Fruit fly (Drosophila melanogaster) whole organism, embryonic: Measurements from ENCODE around the gene CG34267.

Experiments
- Awh ChIP-seq: fragments of 200-800 bp; sonication (Bioruptor generic); IDR thresholded peaks from 2 replicates; pipeline ENCODE4, ENCODE4 v1.3.6; 2022; ENCODE audit warnings: missing biosample characterization, missing genetic modification characterization
- BEAF-32 ChIP-seq: fragments of 200-800 bp; sonication (Bioruptor generic); optimal IDR thresholded peaks from 3 replicates; lab custom pipeline; 2017; ENCODE audit warnings: missing biosample characterization, missing genetic modification characterization, mild to moderate bottlenecking, moderate library complexity, missing genetic modification reagents
- Bdp1 ChIP-seq: fragments of 200-800 bp; sonication (Bioruptor generic); optimal IDR thresholded peaks from 3 replicates; lab custom pipeline; 2016; ENCODE audit warnings: missing biosample characterization, missing genetic modification characterization
- Bgb ChIP-seq: fragments of 200-800 bp; sonication (Bioruptor generic); IDR thresholded peaks from 2 replicates; pipeline ENCODE4 v1.3.6; 2022; ENCODE audit warnings: missing biosample characterization, missing genetic modification characterization; ENCODE audit not compliant: partially characterized antibody
- Blimp-1 ChIP-seq: fragments of 200-800 bp; sonication (Bioruptor generic); optimal IDR thresholded peaks from 3 replicates; lab custom pipeline; 2018; ENCODE audit warnings: missing biosample characterization, missing genetic modification characterization, mild to moderate bottlenecking, moderate library complexity, missing genetic modification reagents
- CG11695 ChIP-seq: fragments of 200-800 bp; sonication (Bioruptor generic); IDR thresholded peaks from 3 replicates; pipeline ENCODE4 v1.3.6; 2022; ENCODE audit warnings: missing biosample characterization, missing genetic modification characterization
- CG12769 ChIP-seq: fragments of 200-800 bp; sonication (Bioruptor generic); optimal IDR thresholded peaks from 2 replicates; lab custom pipeline; 2019; ENCODE audit warnings: missing biosample characterization, mild to moderate bottlenecking, missing genetic modification characterization, moderate library complexity
- CG14710 ChIP-seq: fragments of 200-800 bp; sonication (Bioruptor generic); optimal IDR thresholded peaks from 3 replicates; lab custom pipeline; 2019; ENCODE audit warnings: missing biosample characterization, mild to moderate bottlenecking, missing genetic modification characterization, moderate library complexity
- CG14860 ChIP-seq: fragments of 200-800 bp; sonication (Bioruptor generic); IDR thresholded peaks from 3 replicates; pipeline ENCODE4 v1.3.6; 2022; ENCODE audit warnings: missing biosample characterization, missing genetic modification characterization; ENCODE audit not compliant: partially characterized antibody
- CG17361 ChIP-seq: fragments of 200-800 bp; sonication (Bioruptor generic); IDR thresholded peaks from 3 replicates; pipeline ENCODE4 v1.3.6; 2022; ENCODE audit warnings: missing biosample characterization, missing genetic modification characterization
- CG17385 ChIP-seq: fragments of 200-800 bp; sonication (Bioruptor generic); optimal IDR thresholded peaks from 3 replicates; lab custom pipeline; 2018; ENCODE audit warnings: missing biosample characterization, mild to moderate bottlenecking, missing genetic modification characterization
- CG2202 ChIP-seq: fragments of 200-800 bp; sonication (Bioruptor generic); optimal IDR thresholded peaks from 2 replicates; lab custom pipeline; 2018; ENCODE audit warnings: missing biosample characterization, mild to moderate bottlenecking, missing genetic modification characterization
- CG2875 ChIP-seq: fragments of 200-800 bp; sonication (Bioruptor generic); optimal IDR thresholded peaks from 2 replicates; lab custom pipeline; 2017; ENCODE audit warnings: missing biosample characterization, mild to moderate bottlenecking, missing genetic modification characterization, missing genetic modification reagents
- CG4707 ChIP-seq: fragments of 200-800 bp; sonication (Bioruptor generic); optimal IDR thresholded peaks from 2 replicates; lab custom pipeline; 2018; ENCODE audit warnings: missing biosample characterization, mild to moderate bottlenecking, missing genetic modification characterization, moderate library complexity
- CG6791 ChIP-seq: fragments of 200-800 bp; sonication (Bioruptor generic); IDR thresholded peaks from 3 replicates; pipeline ENCODE4 v1.3.6; 2022; ENCODE audit warnings: missing biosample characterization, missing genetic modification characterization; ENCODE audit not compliant: partially characterized antibody
- CG6854 ChIP-seq: fragments of 200-800 bp; sonication (Bioruptor generic); optimal IDR thresholded peaks from 3 replicates; lab custom pipeline; 2017; ENCODE audit warnings: missing biosample characterization, mild to moderate bottlenecking, missing genetic modification characterization
- CG7271 ChIP-seq: fragments of 200-800 bp; sonication (Bioruptor generic); optimal IDR thresholded peaks from 2 replicates; lab custom pipeline; 2018; ENCODE audit warnings: missing biosample characterization, mild to moderate bottlenecking, missing genetic modification characterization, moderate library complexity
- CG9727 ChIP-seq: fragments of 200-800 bp; sonication (Bioruptor generic); optimal IDR thresholded peaks from 3 replicates; lab custom pipeline; 2017; ENCODE audit warnings: missing biosample characterization, mild to moderate bottlenecking, missing genetic modification characterization
- Chrac-16 ChIP-seq: fragments of 200-800 bp; sonication (Bioruptor generic); optimal IDR thresholded peaks from 3 replicates; lab custom pipeline; 2016; ENCODE audit warnings: missing biosample characterization, missing genetic modification characterization
- CrebB ChIP-seq: fragments of 200-800 bp; sonication (Bioruptor generic); optimal IDR thresholded peaks from 3 replicates; lab custom pipeline; 2018; ENCODE audit warnings: missing biosample characterization, mild to moderate bottlenecking, missing genetic modification characterization
- D19A ChIP-seq: fragments of 200-800 bp; optimal IDR thresholded peaks from 3 replicates; lab custom pipeline; 2019; ENCODE audit warnings: missing biosample characterization, mild to moderate bottlenecking, missing genetic modification characterization, moderate library complexity
- Dip2 ChIP-seq: fragments of 200-800 bp; sonication (Bioruptor generic); IDR thresholded peaks from 2 replicates; pipeline ENCODE4 v1.3.6; 2022; ENCODE audit warnings: missing biosample characterization, missing genetic modification characterization
- Doc3 ChIP-seq: fragments of 200-800 bp; sonication (Bioruptor generic); IDR thresholded peaks from 3 replicates; pipeline ENCODE4 v1.3.6; 2022; ENCODE audit warnings: missing biosample characterization, missing genetic modification characterization; ENCODE audit not compliant: partially characterized antibody
- HmgZ ChIP-seq: fragments of 200-800 bp; sonication (Bioruptor generic); optimal IDR thresholded peaks from 2 replicates; lab custom pipeline; 2018; ENCODE audit warnings: missing biosample characterization, mild to moderate bottlenecking, missing genetic modification characterization
- MTF-1 ChIP-seq: fragments of 200-800 bp; sonication (Bioruptor generic); optimal IDR thresholded peaks from 2 replicates; lab custom pipeline; 2018; ENCODE audit warnings: missing biosample characterization, mild to moderate bottlenecking, missing genetic modification characterization, borderline replicate concordance
- Optix ChIP-seq: fragments of 200-800 bp; sonication (Bioruptor generic); IDR thresholded peaks from 3 replicates; pipeline ENCODE4 v1.3.6; 2022; ENCODE audit warnings: missing biosample characterization, missing genetic modification characterization
- Xrp1 ChIP-seq: fragments of 200-800 bp; sonication (Bioruptor generic); IDR thresholded peaks from 2 replicates; pipeline ENCODE4 v1.3.6; 2022; ENCODE audit warnings: missing biosample characterization, missing genetic modification characterization
- ato ChIP-seq: fragments of 200-800 bp; sonication (Bioruptor generic); IDR thresholded peaks from 2 replicates; pipeline ENCODE4 v1.3.6; 2022; ENCODE audit warnings: missing biosample characterization, missing genetic modification characterization; ENCODE audit not compliant: partially characterized antibody
- bbx ChIP-seq: fragments of 200-800 bp; sonication (Bioruptor generic); IDR thresholded peaks from 2 replicates; pipeline ENCODE4 v1.3.6; 2022; ENCODE audit warnings: missing biosample characterization, missing genetic modification characterization; ENCODE audit not compliant: partially characterized antibody
- btn ChIP-seq: fragments of 200-800 bp; sonication (Bioruptor generic); optimal IDR thresholded peaks from 2 replicates; lab custom pipeline; 2016; ENCODE audit warnings: missing biosample characterization, missing genetic modification characterization
- cad ChIP-seq: fragments of >200 bp; optimal IDR thresholded peaks from 2 replicates; lab custom pipeline; 2017; ENCODE audit warnings: missing biosample characterization, missing genetic modification characterization
- cg ChIP-seq: fragments of 200-800 bp; sonication (Bioruptor generic); optimal IDR thresholded peaks from 3 replicates; lab custom pipeline; 2019; ENCODE audit warnings: missing biosample characterization, mild to moderate bottlenecking, missing genetic modification characterization, moderate library complexity
- ci ChIP-seq: fragments of 200-800 bp; sonication (Bioruptor generic); IDR thresholded peaks from 3 replicates; pipeline ENCODE4 v1.3.6; 2022; ENCODE audit warnings: missing biosample characterization, missing genetic modification characterization
- ftz-f1 ChIP-seq: fragments of 200-800 bp; sonication (Bioruptor generic); optimal IDR thresholded peaks from 2 replicates; lab custom pipeline; 2016; ENCODE audit warnings: missing biosample characterization, missing genetic modification characterization
- gcm ChIP-seq: fragments of 200-800 bp; sonication (Bioruptor generic); optimal IDR thresholded peaks from 2 replicates; lab custom pipeline; 2019; ENCODE audit warnings: missing biosample characterization, mild to moderate bottlenecking, missing genetic modification characterization, moderate library complexity
- gsb-n ChIP-seq: fragments of 200-800 bp; sonication (Bioruptor generic); optimal IDR thresholded peaks from 3 replicates; lab custom pipeline; 2018; ENCODE audit warnings: missing biosample characterization, mild to moderate bottlenecking, missing genetic modification characterization
- insv ChIP-seq, 2 experiments: fragments of 200-800 bp; sonication (Bioruptor generic); optimal IDR thresholded peaks; 3 replicates each; lab custom pipeline; 2016 to 2018; ENCODE audit warnings: missing biosample characterization in 2 of 2, missing genetic modification characterization in 2 of 2
- lilli ChIP-seq: fragments of 200-800 bp; sonication (Bioruptor generic); optimal IDR thresholded peaks from 3 replicates; lab custom pipeline; 2016; ENCODE audit warnings: missing biosample characterization, missing genetic modification characterization
- phol ChIP-seq: fragments of 200-800 bp; sonication (Bioruptor generic); optimal IDR thresholded peaks from 3 replicates; lab custom pipeline; 2018; ENCODE audit warnings: missing biosample characterization, mild to moderate bottlenecking, missing genetic modification characterization, moderate library complexity
- prd ChIP-seq, 3 experiments: fragments of >200 bp in 2 of 3; fragments of 200-800 bp in 1 of 3; sonication (Bioruptor generic) in 1 of 3; optimal IDR thresholded peaks in 2 of 3; IDR thresholded peaks in 1 of 3; 2 replicates in 2 of 3; 3 replicates in 1 of 3; pipeline versions ENCODE4 v1.3.6 to Lab custom; 2017 to 2022; ENCODE audit warnings: missing biosample characterization in 1 of 3, missing genetic modification characterization in 1 of 3
- ranshi ChIP-seq: fragments of 200-800 bp; sonication (Bioruptor generic); IDR thresholded peaks from 2 replicates; pipeline ENCODE4 v1.3.6; 2022; ENCODE audit warnings: missing biosample characterization, missing genetic modification characterization
- rib ChIP-seq: fragments of 200-800 bp; sonication (Bioruptor generic); IDR thresholded peaks from 2 replicates; pipeline ENCODE4 v1.3.6; 2022; ENCODE audit warnings: missing biosample characterization, missing genetic modification characterization
- sd ChIP-seq: fragments of 200-800 bp; sonication (Bioruptor generic); optimal IDR thresholded peaks from 3 replicates; lab custom pipeline; 2018; ENCODE audit warnings: missing biosample characterization, mild to moderate bottlenecking, missing genetic modification characterization, moderate library complexity
- tna ChIP-seq: fragments of 200-800 bp; sonication (Bioruptor generic); IDR thresholded peaks from 2 replicates; pipeline ENCODE4 v1.3.6; 2022; ENCODE audit warnings: missing biosample characterization, missing genetic modification characterization; ENCODE audit not compliant: partially characterized antibody
- twi ChIP-seq: fragments of 200-800 bp; optimal IDR thresholded peaks from 2 replicates; lab custom pipeline; 2019; ENCODE audit warnings: missing biosample characterization, mild to moderate bottlenecking, missing genetic modification characterization, moderate library complexity
- yki ChIP-seq: fragments of >200 bp; optimal IDR thresholded peaks from 3 replicates; lab custom pipeline; 2018
- z ChIP-seq: fragments of 200-800 bp; sonication (Bioruptor generic); IDR thresholded peaks from 3 replicates; pipeline ENCODE4 v1.3.6; 2022; ENCODE audit warnings: missing biosample characterization, missing genetic modification characterization

Gene CG34267

dm6 chr3L:489922-490807 lies 10.1 kb downstream of the CG34267 start:
- TF ChIP-seq CG14860: no peak
- TF ChIP-seq ranshi (GFP tag; lab: Robert Waterston, UW): peak; percentile 25; the same call in 1 of the 2 replicates
- TF ChIP-seq Blimp-1 (GFP tag; lab: Kevin White, UChicago): no peak
- TF ChIP-seq CG17385 (GFP tag; lab: Kevin White, UChicago): peak; percentile 24
- TF ChIP-seq Chrac-16 (GFP tag; lab: Kevin White, UChicago): no peak
- TF ChIP-seq twi (tag; lab: Kevin White, UChicago): peak; percentile 5
- TF ChIP-seq CrebB (tag; lab: Kevin White, UChicago): no peak
- TF ChIP-seq cad (GFP tag; lab: Kevin White, UChicago): peak; percentile 20
- peak; percentile 16; the same call in 1 of the 3 replicates for TF ChIP-seq ci (GFP tag; lab: Robert Waterston, UW)
- no peak for TF ChIP-seq CG9727 (GFP tag; lab: Kevin White, UChicago)
- no peak for TF ChIP-seq CG6854 (GFP tag; lab: Kevin White, UChicago)
- peak; percentile 9; the same call in 1 of the 2 replicates for TF ChIP-seq tna
- TF ChIP-seq CG7271 (tag; lab: Kevin White, UChicago): peak; percentile 7
- no peak for TF ChIP-seq phol (tag; lab: Kevin White, UChicago)
- no peak for TF ChIP-seq ftz-f1 (GFP tag; lab: Kevin White, UChicago)
- TF ChIP-seq lilli: peak; percentile 0
- TF ChIP-seq btn: no peak
- TF ChIP-seq Optix (GFP tag; lab: Robert Waterston, UW): no peak
- no peak for TF ChIP-seq CG4707
- no peak for TF ChIP-seq prd (optimal IDR thresholded peaks at IDR 0.05; lab: Kevin White, UChicago)
- no peak for TF ChIP-seq prd (GFP tag; IDR thresholded peaks at IDR 0.05; lab: Robert Waterston, UW)
- peak in 1 of 2 experiments; percentile 2 for TF ChIP-seq insv (GFP tag; optimal IDR thresholded peaks at IDR 0.05; lab: Kevin White, UChicago)
- TF ChIP-seq gsb-n (tag; lab: Kevin White, UChicago): no peak
- peak; percentile 18 for TF ChIP-seq CG14710 (tag; lab: Kevin White, UChicago)
- TF ChIP-seq cg: peak; percentile 88
- TF ChIP-seq Awh (GFP tag; lab: Robert Waterston, UW): peak; percentile 25; the same call in 1 of the 2 replicates
- TF ChIP-seq Dip2: no peak
- no peak for TF ChIP-seq BEAF-32 (GFP tag; lab: Kevin White, UChicago)
- no peak for TF ChIP-seq yki (lab: Kevin White, UChicago)
- no peak for TF ChIP-seq ato (GFP tag; lab: Robert Waterston, UW)
- 0 out of 3 replicates have a peak, but pooled peaks have one; percentile 26 for TF ChIP-seq CG17361 (GFP tag; lab: Robert Waterston, UW)
- TF ChIP-seq CG6791 (GFP tag; lab: Robert Waterston, UW): 0 out of 3 replicates have a peak, but pooled peaks have one; percentile 35
- TF ChIP-seq bbx (GFP tag; lab: Robert Waterston, UW): no peak; the same call in none of the 2 replicates
- peak; percentile 39 for TF ChIP-seq CG12769 (tag; lab: Kevin White, UChicago)
- TF ChIP-seq Bgb (GFP tag; lab: Robert Waterston, UW): peak; percentile 53; the same call in 1 of the 2 replicates
- TF ChIP-seq CG11695 (GFP tag; lab: Robert Waterston, UW): no peak
- TF ChIP-seq Doc3: no peak
- no peak for TF ChIP-seq CG2202
- peak; percentile 65; the same call in 1 of the 2 replicates for TF ChIP-seq rib (GFP tag; lab: Robert Waterston, UW)
- peak; percentile 19; the same call in 1 of the 2 replicates for TF ChIP-seq Xrp1
- TF ChIP-seq HmgZ (tag; lab: Kevin White, UChicago): peak; percentile 14
- TF ChIP-seq CG2875 (GFP tag; lab: Kevin White, UChicago): peak; percentile 11
- TF ChIP-seq z (GFP tag; lab: Robert Waterston, UW): peak; percentile 87
- no peak for TF ChIP-seq Bdp1 (GFP tag; lab: Kevin White, UChicago)
- TF ChIP-seq gcm: peak; percentile 66
- peak; percentile 23 for TF ChIP-seq D19A (tag; lab: Kevin White, UChicago)
- TF ChIP-seq sd (tag; lab: Kevin White, UChicago): peak; percentile 1
- peak; percentile 5 for TF ChIP-seq MTF-1 (GFP tag; lab: Kevin White, UChicago)
